Fruit fly (Drosophila melanogaster) whole organism, embryonic: ENCODE measurements around the gene Prp5.

Experiments used
- Antp ChIP-seq: fragments of 200-800 bp; sonication (Bioruptor generic); optimal IDR thresholded peaks from 3 replicates; lab custom pipeline; 2016; ENCODE audit warnings: missing biosample characterization, missing genetic modification characterization
- Asciz ChIP-seq: fragments of 200-800 bp; sonication (Bioruptor generic); optimal IDR thresholded peaks from 2 replicates; lab custom pipeline; 2017; ENCODE audit warnings: missing biosample characterization, mild to moderate bottlenecking, missing genetic modification characterization, missing genetic modification reagents
- Awh ChIP-seq: fragments of 200-800 bp; sonication (Bioruptor generic); IDR thresholded peaks from 2 replicates; pipeline ENCODE4, ENCODE4 v1.3.6; 2022; ENCODE audit warnings: missing biosample characterization, missing genetic modification characterization
- CG11085 ChIP-seq: fragments of 200-800 bp; sonication (Bioruptor generic); IDR thresholded peaks from 2 replicates; pipeline ENCODE4 v1.3.6; 2022; ENCODE audit warnings: missing biosample characterization, missing genetic modification characterization
- CG12219 ChIP-seq: fragments of 200-800 bp; sonication (Bioruptor generic); optimal IDR thresholded peaks from 3 replicates; lab custom pipeline; 2018; ENCODE audit warnings: missing biosample characterization, mild to moderate bottlenecking, missing genetic modification characterization
- CG13287 ChIP-seq: fragments of 200-800 bp; sonication (Bioruptor generic); IDR thresholded peaks from 2 replicates; pipeline ENCODE4 v1.3.6; 2022; ENCODE audit warnings: missing biosample characterization, missing genetic modification characterization; ENCODE audit not compliant: partially characterized antibody
- CG13775 ChIP-seq: fragments of 200-800 bp; sonication (Bioruptor generic); optimal IDR thresholded peaks from 3 replicates; lab custom pipeline; 2017; ENCODE audit warnings: missing biosample characterization, mild to moderate bottlenecking, missing genetic modification characterization
- CG14667 ChIP-seq: fragments of 200-800 bp; sonication (Bioruptor generic); IDR thresholded peaks from 2 replicates; pipeline ENCODE4 v1.3.6; 2022; ENCODE audit warnings: missing biosample characterization, missing genetic modification characterization
- CG17328 ChIP-seq: fragments of 200-800 bp; sonication (Bioruptor generic); IDR thresholded peaks from 2 replicates; pipeline ENCODE4 v1.3.6; 2022; ENCODE audit warnings: missing biosample characterization, missing genetic modification characterization
- CG17359 ChIP-seq: fragments of 200-800 bp; sonication (Bioruptor generic); optimal IDR thresholded peaks from 3 replicates; lab custom pipeline; 2018; ENCODE audit warnings: missing biosample characterization, mild to moderate bottlenecking, missing genetic modification characterization, moderate library complexity
- CG17829 ChIP-seq: fragments of 200-800 bp; optimal IDR thresholded peaks from 2 replicates; lab custom pipeline; 2019; ENCODE audit warnings: missing biosample characterization, mild to moderate bottlenecking, missing genetic modification characterization, moderate library complexity
- CG2116 ChIP-seq: fragments of 200-800 bp; sonication (Bioruptor generic); optimal IDR thresholded peaks from 3 replicates; lab custom pipeline; 2018; ENCODE audit warnings: missing biosample characterization, mild to moderate bottlenecking, missing genetic modification characterization
- CG2202 ChIP-seq: fragments of 200-800 bp; sonication (Bioruptor generic); optimal IDR thresholded peaks from 2 replicates; lab custom pipeline; 2018; ENCODE audit warnings: missing biosample characterization, mild to moderate bottlenecking, missing genetic modification characterization
- CG2678 ChIP-seq: fragments of 200-800 bp; sonication (Bioruptor generic); optimal IDR thresholded peaks from 3 replicates; lab custom pipeline; 2019; ENCODE audit warnings: missing biosample characterization, mild to moderate bottlenecking, missing genetic modification characterization, moderate library complexity
- CG3726 ChIP-seq: fragments of 200-800 bp; sonication (Bioruptor generic); IDR thresholded peaks from 3 replicates; pipeline ENCODE4, ENCODE4 v1.3.6; 2022; ENCODE audit warnings: missing biosample characterization, missing genetic modification characterization
- CG4730 ChIP-seq: fragments of 200-800 bp; sonication (Bioruptor generic); IDR thresholded peaks from 2 replicates; pipeline ENCODE4 v1.3.6; 2022; ENCODE audit warnings: missing biosample characterization, missing genetic modification characterization
- CG5245 ChIP-seq: fragments of 200-800 bp; sonication (Bioruptor generic); optimal IDR thresholded peaks from 3 replicates; lab custom pipeline; 2016; ENCODE audit warnings: missing biosample characterization, missing genetic modification characterization
- CG5953 ChIP-seq: fragments of 200-800 bp; sonication (Bioruptor generic); IDR thresholded peaks from 2 replicates; pipeline ENCODE4 v1.3.6; 2022; ENCODE audit warnings: missing biosample characterization, missing genetic modification characterization
- CG7372 ChIP-seq: fragments of 200-800 bp; sonication (Bioruptor generic); IDR thresholded peaks from 2 replicates; pipeline ENCODE4 v1.3.6; 2022; ENCODE audit warnings: missing biosample characterization, missing genetic modification characterization
- CG8924 ChIP-seq: fragments of 200-800 bp; optimal IDR thresholded peaks from 3 replicates; lab custom pipeline; 2019; ENCODE audit warnings: missing biosample characterization, mild to moderate bottlenecking, missing genetic modification characterization, moderate library complexity
- D19B ChIP-seq: fragments of 200-800 bp; sonication (Bioruptor generic); optimal IDR thresholded peaks from 2 replicates; lab custom pipeline; 2017; ENCODE audit warnings: missing biosample characterization, mild to moderate bottlenecking, missing genetic modification characterization
- E2f1 ChIP-seq: fragments of 200-800 bp; sonication (Bioruptor generic); IDR thresholded peaks from 2 replicates; pipeline ENCODE4 v1.3.6; 2022; ENCODE audit warnings: missing biosample characterization, missing genetic modification characterization
- Ets97D ChIP-seq: fragments of 200-800 bp; sonication (Bioruptor generic); optimal IDR thresholded peaks from 3 replicates; lab custom pipeline; 2016; ENCODE audit warnings: missing biosample characterization, missing genetic modification characterization
- Fer3 ChIP-seq: fragments of 200-800 bp; sonication (Bioruptor generic); optimal IDR thresholded peaks from 2 replicates; lab custom pipeline; 2018; ENCODE audit warnings: missing biosample characterization, mild to moderate bottlenecking, missing genetic modification characterization, moderate library complexity
- Hmr ChIP-seq: fragments of 200-800 bp; sonication (Bioruptor generic); optimal IDR thresholded peaks from 3 replicates; lab custom pipeline; 2017; ENCODE audit warnings: mild to moderate bottlenecking, missing biosample characterization, missing genetic modification reagents, missing genetic modification characterization
- Nf-YA ChIP-seq: fragments of 200-800 bp; sonication (Bioruptor generic); IDR thresholded peaks from 2 replicates; pipeline ENCODE4 v1.3.6; 2022; ENCODE audit warnings: missing biosample characterization, missing genetic modification characterization
- Ssrp ChIP-seq: fragments of 200-800 bp; sonication (Bioruptor generic); optimal IDR thresholded peaks from 2 replicates; lab custom pipeline; 2018; ENCODE audit warnings: missing biosample characterization, mild to moderate bottlenecking, missing genetic modification characterization, moderate library complexity
- al ChIP-seq: fragments of 200-800 bp; sonication (Bioruptor generic); IDR thresholded peaks from 2 replicates; pipeline ENCODE4 v1.3.6; 2022; ENCODE audit warnings: missing biosample characterization, missing genetic modification characterization
- crol ChIP-seq: fragments of 200-800 bp; sonication (Bioruptor generic); IDR thresholded peaks from 2 replicates; pipeline ENCODE4 v1.3.6; 2022; ENCODE audit warnings: missing biosample characterization, missing genetic modification characterization
- crp ChIP-seq, 2 experiments: fragments of 200-800 bp; sonication (Bioruptor generic); optimal IDR thresholded peaks; 2 replicates in 1 of 2; 3 replicates in 1 of 2; lab custom pipeline; 2017; ENCODE audit warnings: missing biosample characterization in 2 of 2, missing genetic modification characterization in 2 of 2, mild to moderate bottlenecking in 1 of 2, moderate library complexity in 1 of 2
- dan ChIP-seq: fragments of 200-800 bp; sonication (Bioruptor generic); IDR thresholded peaks from 2 replicates; pipeline ENCODE4 v1.3.6; 2022; ENCODE audit warnings: missing biosample characterization, missing genetic modification characterization
- dimm ChIP-seq: fragments of 200-800 bp; sonication (Bioruptor generic); IDR thresholded peaks from 2 replicates; pipeline ENCODE4 v1.3.6; 2022; ENCODE audit warnings: missing biosample characterization, missing genetic modification characterization
- disco-r ChIP-seq: fragments of 200-800 bp; sonication (Bioruptor generic); optimal IDR thresholded peaks from 2 replicates; lab custom pipeline; 2016; ENCODE audit warnings: missing biosample characterization, missing genetic modification characterization
- dmrt11E ChIP-seq: fragments of 200-800 bp; sonication (Bioruptor generic); optimal IDR thresholded peaks from 3 replicates; lab custom pipeline; 2018; ENCODE audit warnings: missing biosample characterization, mild to moderate bottlenecking, missing genetic modification characterization, moderate library complexity
- ems ChIP-seq: fragments of 200-800 bp; sonication (Bioruptor generic); optimal IDR thresholded peaks from 3 replicates; lab custom pipeline; 2016; ENCODE audit warnings: missing biosample characterization, missing genetic modification characterization
- eve ChIP-seq, 2 experiments: fragments of >200 bp; optimal IDR thresholded peaks; 2 replicates each; lab custom pipeline; 2017; ENCODE audit warnings: missing biosample characterization in 2 of 2, missing genetic modification characterization in 2 of 2
- fd64A ChIP-seq: fragments of 200-800 bp; sonication (Bioruptor generic); optimal IDR thresholded peaks from 3 replicates; lab custom pipeline; 2018; ENCODE audit warnings: missing biosample characterization, mild to moderate bottlenecking, missing genetic modification characterization
- fru ChIP-seq: fragments of >200 bp; optimal IDR thresholded peaks from 2 replicates; lab custom pipeline; 2017
- ftz-f1 ChIP-seq: fragments of 200-800 bp; sonication (Bioruptor generic); optimal IDR thresholded peaks from 2 replicates; lab custom pipeline; 2016; ENCODE audit warnings: missing biosample characterization, missing genetic modification characterization
- gfzf ChIP-seq: fragments of 200-800 bp; sonication (Bioruptor generic); optimal IDR thresholded peaks from 2 replicates; lab custom pipeline; 2016; ENCODE audit warnings: missing biosample characterization, mild to moderate bottlenecking, missing genetic modification characterization, moderate library complexity
- gsb-n ChIP-seq: fragments of 200-800 bp; sonication (Bioruptor generic); optimal IDR thresholded peaks from 3 replicates; lab custom pipeline; 2018; ENCODE audit warnings: missing biosample characterization, mild to moderate bottlenecking, missing genetic modification characterization
- lov ChIP-seq, 2 experiments: fragments of 200-800 bp in 1 of 2; fragments of >200 bp in 1 of 2; sonication (Bioruptor generic) in 1 of 2; IDR thresholded peaks in 1 of 2; optimal IDR thresholded peaks in 1 of 2; 2 replicates in 1 of 2; 3 replicates in 1 of 2; pipeline versions ENCODE4 v1.3.6 to Lab custom; 2017 to 2022; ENCODE audit warnings: missing biosample characterization in 1 of 2, missing genetic modification characterization in 1 of 2
- org-1 ChIP-seq: fragments of 200-800 bp; sonication (Bioruptor generic); optimal IDR thresholded peaks from 2 replicates; lab custom pipeline; 2017; ENCODE audit warnings: missing biosample characterization, missing genetic modification characterization
- otp ChIP-seq: fragments of 200-800 bp; sonication (Bioruptor generic); IDR thresholded peaks from 3 replicates; pipeline ENCODE4, ENCODE4 v1.3.6; 2022; ENCODE audit warnings: missing biosample characterization, missing genetic modification characterization
- prd ChIP-seq, 3 experiments: fragments of >200 bp in 2 of 3; fragments of 200-800 bp in 1 of 3; sonication (Bioruptor generic) in 1 of 3; optimal IDR thresholded peaks in 2 of 3; IDR thresholded peaks in 1 of 3; 2 replicates in 2 of 3; 3 replicates in 1 of 3; pipeline versions ENCODE4 v1.3.6 to Lab custom; 2017 to 2022; ENCODE audit warnings: missing biosample characterization in 1 of 3, missing genetic modification characterization in 1 of 3
- slou ChIP-seq: fragments of 200-800 bp; sonication (Bioruptor generic); optimal IDR thresholded peaks from 3 replicates; lab custom pipeline; 2016; ENCODE audit warnings: missing biosample characterization, missing genetic modification characterization
- stwl ChIP-seq: fragments of 200-800 bp; sonication (Bioruptor generic); optimal IDR thresholded peaks from 3 replicates; lab custom pipeline; 2018; ENCODE audit warnings: missing biosample characterization, mild to moderate bottlenecking, missing genetic modification characterization, moderate library complexity
- tll ChIP-seq, 2 experiments: fragments of 200-800 bp in 1 of 2; fragments of >200 bp in 1 of 2; sonication (Bioruptor generic) in 1 of 2; optimal IDR thresholded peaks; 2 replicates each; lab custom pipeline; 2017 to 2019; ENCODE audit warnings: missing biosample characterization in 2 of 2, missing genetic modification characterization in 2 of 2, mild to moderate bottlenecking in 1 of 2, moderate library complexity in 1 of 2
- wdn ChIP-seq: fragments of 200-800 bp; sonication (Bioruptor generic); IDR thresholded peaks from 2 replicates; pipeline ENCODE4 v1.3.6; 2022; ENCODE audit warnings: missing biosample characterization, missing genetic modification characterization
- yki ChIP-seq: fragments of >200 bp; optimal IDR thresholded peaks from 3 replicates; lab custom pipeline; 2018

Prp5 gene

DNA sequence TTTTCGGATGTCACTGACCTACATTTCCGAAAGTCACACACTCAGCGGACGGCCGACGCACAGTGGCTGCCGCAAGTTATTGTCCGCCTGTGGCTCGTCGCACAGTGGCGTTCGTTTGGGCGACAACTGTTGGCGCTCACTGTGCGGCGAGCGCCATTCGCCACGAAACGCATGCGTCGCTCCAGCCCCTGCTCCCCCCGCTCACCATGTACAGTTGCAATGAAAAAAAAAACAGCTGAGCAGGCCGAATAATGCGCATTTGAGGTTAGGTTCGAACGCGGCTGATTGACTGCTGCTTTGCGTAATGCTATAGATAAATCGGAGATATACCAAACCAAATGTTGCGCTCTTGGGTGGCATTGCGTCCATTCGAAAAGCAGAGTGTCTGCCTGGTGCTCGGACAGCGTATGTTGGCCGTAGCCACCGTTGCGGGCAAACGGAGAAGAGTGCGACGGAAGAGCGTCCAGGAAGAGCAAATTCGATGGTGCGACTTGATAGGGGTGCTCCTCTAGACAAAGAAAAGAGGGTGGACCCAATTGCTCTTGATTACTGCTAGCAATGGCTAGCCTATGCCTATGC lies 21.6 kb upstream of the Prp5 start (continued):
- TF ChIP-seq stwl (tag; lab: Kevin White, UChicago) (peak; percentile 34), tll (GFP tag; optimal IDR thresholded peaks at IDR 0.05; lab: Kevin White, UChicago) (no peak), CG3726 (GFP tag; lab: Robert Waterston, UW) (peak; percentile 69; the same call in 2 of the 3 replicates), CG11085 (GFP tag; lab: Robert Waterston, UW) (peak; percentile 87), CG8924 (tag; lab: Kevin White, UChicago) (peak; percentile 62), CG2116 (GFP tag; lab: Kevin White, UChicago) (peak; percentile 91), CG12219 (GFP tag; lab: Kevin White, UChicago) (peak; percentile 76), dimm (peak; percentile 74), CG5245 (GFP tag; lab: Kevin White, UChicago) (peak; percentile 76), prd (optimal IDR thresholded peaks at IDR 0.05; lab: Kevin White, UChicago) (no peak), prd (GFP tag; IDR thresholded peaks at IDR 0.05; lab: Robert Waterston, UW) (peak; percentile 90), D19B (GFP tag; lab: Kevin White, UChicago) (peak; percentile 32), org-1 (GFP tag; lab: Kevin White, UChicago) (peak; percentile 70), CG5953 (GFP tag; lab: Robert Waterston, UW) (peak; percentile 89), al (GFP tag; lab: Robert Waterston, UW) (peak; percentile 83), CG2202 (tag; lab: Kevin White, UChicago) (peak; percentile 35), dmrt11E (tag; lab: Kevin White, UChicago) (no peak), CG13287 (GFP tag; lab: Robert Waterston, UW) (peak; percentile 65), fru (no peak), fd64A (GFP tag; lab: Kevin White, UChicago) (peak; percentile 75), CG13775 (GFP tag; lab: Kevin White, UChicago) (peak; percentile 64), Antp (GFP tag; lab: Kevin White, UChicago) (peak; percentile 96), Nf-YA (GFP tag; lab: Robert Waterston, UW) (peak; percentile 65), CG17829 (peak; percentile 67), CG7372 (GFP tag; lab: Robert Waterston, UW) (peak; percentile 74), crol (GFP tag; lab: Robert Waterston, UW) (peak; percentile 100), wdn (peak; percentile 87), ems (GFP tag; lab: Kevin White, UChicago) (peak; percentile 81), gsb-n (no peak), slou (peak; percentile 29), Hmr (GFP tag; lab: Kevin White, UChicago) (peak; percentile 92), disco-r (GFP tag; lab: Kevin White, UChicago) (peak; percentile 49), dan (GFP tag; lab: Robert Waterston, UW) (no peak), eve (GFP tag; optimal IDR thresholded peaks at IDR 0.05; lab: Kevin White, UChicago) (no peak), Ssrp (peak; percentile 33), ftz-f1 (GFP tag; lab: Kevin White, UChicago) (peak; percentile 99), yki (lab: Kevin White, UChicago) (no peak), Ets97D (GFP tag; lab: Kevin White, UChicago) (peak; percentile 86), CG17359 (tag; lab: Kevin White, UChicago) (peak; percentile 78), gfzf (GFP tag; lab: Kevin White, UChicago) (peak; percentile 21), Asciz (peak; percentile 9), CG17328 (GFP tag; lab: Robert Waterston, UW) (peak; percentile 90), CG2678 (tag; lab: Kevin White, UChicago) (peak; percentile 72), otp (GFP tag; lab: Robert Waterston, UW) (peak; percentile 88), CG4730 (GFP tag; lab: Robert Waterston, UW) (peak; percentile 81), lov (optimal IDR thresholded peaks at IDR 0.05; lab: Kevin White, UChicago) (no peak), lov (GFP tag; IDR thresholded peaks at IDR 0.05; lab: Robert Waterston, UW) (peak; percentile 88), CG14667 (GFP tag; lab: Robert Waterston, UW) (peak; percentile 87), crp (GFP tag; optimal IDR thresholded peaks at IDR 0.05; lab: Kevin White, UChicago) (peak; percentile 36 to 95), E2f1 (GFP tag; lab: Robert Waterston, UW) (peak; percentile 85), Awh (GFP tag; lab: Robert Waterston, UW) (peak; percentile 91), Fer3 (peak; percentile 71)
